Worm (Caenorhabditis elegans) whole organism, mixed stage, embryonic: Measurements from ENCODE around the gene viro-2.

Source experiments
- M03D4.4 ChIP-seq: sonication (generic microtip); optimal IDR thresholded peaks from 2 replicates; lab custom pipeline; 2017; ENCODE audit warnings: mild to moderate bottlenecking, missing genetic modification characterization, missing compliant biosample characterization
- bed-3 ChIP-seq: fragments of 200-800 bp; sonication (Bioruptor generic); optimal IDR thresholded peaks from 3 replicates; lab custom pipeline; 2018; ENCODE audit warnings: mild to moderate bottlenecking, missing genetic modification characterization, moderate library complexity, missing compliant biosample characterization
- ceh-39 ChIP-seq: fragments of 150-350 bp; optimal IDR thresholded peaks from 2 replicates; lab custom pipeline; 2014; ENCODE audit warnings: missing biosample characterization, missing genetic modification characterization
- ceh-43 ChIP-seq: fragments of 200-800 bp; sonication (Bioruptor generic); optimal IDR thresholded peaks from 2 replicates; lab custom pipeline; 2018; ENCODE audit warnings: mild to moderate bottlenecking, missing genetic modification characterization, moderate library complexity, missing compliant biosample characterization
- ceh-83 ChIP-seq: fragments of 200-800 bp; sonication (Bioruptor generic); optimal IDR thresholded peaks from 2 replicates; lab custom pipeline; 2018; ENCODE audit warnings: mild to moderate bottlenecking, missing genetic modification characterization, missing compliant biosample characterization
- ces-1 ChIP-seq: fragments of 150-350 bp; optimal IDR thresholded peaks from 2 replicates; lab custom pipeline; 2014; ENCODE audit warnings: missing biosample characterization, missing genetic modification reagents, missing genetic modification characterization
- cnd-1 ChIP-seq: fragments of 200-800 bp; sonication (Bioruptor generic); optimal IDR thresholded peaks from 2 replicates; lab custom pipeline; 2018; ENCODE audit warnings: mild to moderate bottlenecking, missing genetic modification characterization, missing compliant biosample characterization
- drap-1 ChIP-seq: fragments of 200-800 bp; sonication (Bioruptor generic); optimal IDR thresholded peaks from 3 replicates; lab custom pipeline; 2018; ENCODE audit warnings: mild to moderate bottlenecking, missing genetic modification characterization, missing compliant biosample characterization
- elt-3 ChIP-seq: fragments of 150-350 bp; optimal IDR thresholded peaks from 2 replicates; lab custom pipeline; 2014; ENCODE audit warnings: missing biosample characterization, missing genetic modification characterization
- flh-1 ChIP-seq: fragments of 200-800 bp; sonication (Bioruptor generic); optimal IDR thresholded peaks from 2 replicates; lab custom pipeline; 2018; ENCODE audit warnings: mild to moderate bottlenecking, missing genetic modification characterization, moderate library complexity, missing compliant biosample characterization
- ham-2 ChIP-seq: fragments of 200-800 bp; sonication (Bioruptor generic); optimal IDR thresholded peaks from 2 replicates; lab custom pipeline; 2018; ENCODE audit warnings: mild to moderate bottlenecking, missing genetic modification characterization, missing compliant biosample characterization
- hlh-1 ChIP-seq: fragments of 150-350 bp; optimal IDR thresholded peaks from 2 replicates; lab custom pipeline; 2014; ENCODE audit warnings: missing biosample characterization, missing genetic modification reagents, missing genetic modification characterization
- lin-13 ChIP-seq: fragments of 150-350 bp; optimal IDR thresholded peaks from 2 replicates; lab custom pipeline; 2014; ENCODE audit warnings: missing biosample characterization, missing genetic modification characterization
- lsy-2 ChIP-seq: fragments of 150-350 bp; optimal IDR thresholded peaks from 2 replicates; lab custom pipeline; 2014; ENCODE audit warnings: missing biosample characterization, missing genetic modification characterization
- mab-5 ChIP-seq: fragments of 150-350 bp; optimal IDR thresholded peaks from 2 replicates; lab custom pipeline; 2014; ENCODE audit warnings: missing biosample characterization, missing genetic modification characterization
- mep-1 ChIP-seq: fragments of 150-350 bp; optimal IDR thresholded peaks from 2 replicates; lab custom pipeline; 2017; ENCODE audit warnings: missing biosample characterization, missing genetic modification reagents, missing genetic modification characterization, inconsistent platforms
- mls-2 ChIP-seq: sonication (generic microtip); optimal IDR thresholded peaks from 2 replicates; lab custom pipeline; 2016; ENCODE audit warnings: mild to moderate bottlenecking, missing genetic modification characterization, moderate library complexity, missing compliant biosample characterization
- nhr-12 ChIP-seq: fragments of 150-350 bp; optimal IDR thresholded peaks from 2 replicates; lab custom pipeline; 2014; ENCODE audit warnings: missing biosample characterization, missing genetic modification characterization
- nhr-2 ChIP-seq: fragments of 150-350 bp; optimal IDR thresholded peaks from 2 replicates; lab custom pipeline; 2014; ENCODE audit warnings: missing biosample characterization, missing genetic modification characterization
- nhr-237 ChIP-seq: fragments of 150-350 bp; optimal IDR thresholded peaks from 2 replicates; lab custom pipeline; 2014; ENCODE audit warnings: missing biosample characterization, missing genetic modification characterization
- nhr-28 ChIP-seq: fragments of 150-350 bp; optimal IDR thresholded peaks from 2 replicates; lab custom pipeline; 2014; ENCODE audit warnings: missing biosample characterization, missing genetic modification characterization
- nhr-76 ChIP-seq: sonication (generic microtip); optimal IDR thresholded peaks from 2 replicates; lab custom pipeline; 2017; ENCODE audit warnings: missing biosample characterization, missing genetic modification characterization
- pha-4 ChIP-seq: fragments of 150-350 bp; optimal IDR thresholded peaks from 2 replicates; lab custom pipeline; 2018; ENCODE audit warnings: missing biosample characterization, missing genetic modification reagents, missing genetic modification characterization
- sem-2 ChIP-seq: fragments of 200-800 bp; sonication (Bioruptor generic); optimal IDR thresholded peaks from 2 replicates; lab custom pipeline; 2018; ENCODE audit warnings: mild to moderate bottlenecking, missing genetic modification characterization, missing compliant biosample characterization
- snpc-4 ChIP-seq: fragments of 150-350 bp; optimal IDR thresholded peaks from 2 replicates; lab custom pipeline; 2014; ENCODE audit warnings: missing biosample characterization, missing genetic modification characterization
- sptf-1 ChIP-seq: sonication (generic microtip); optimal IDR thresholded peaks from 2 replicates; lab custom pipeline; 2017; ENCODE audit warnings: mild to moderate bottlenecking, missing genetic modification characterization, moderate library complexity, missing compliant biosample characterization
- tbx-8 ChIP-seq: fragments of 200-800 bp; sonication (Bioruptor generic); optimal IDR thresholded peaks from 2 replicates; lab custom pipeline; 2018; ENCODE audit warnings: mild to moderate bottlenecking, missing genetic modification characterization, moderate library complexity, missing compliant biosample characterization
- unc-120 ChIP-seq: sonication (generic microtip); optimal IDR thresholded peaks from 2 replicates; lab custom pipeline; 2017; ENCODE audit warnings: missing genetic modification characterization, missing compliant biosample characterization; ENCODE audit not compliant: poor library complexity, severe bottlenecking
- unc-39 ChIP-seq: fragments of 150-350 bp; optimal IDR thresholded peaks from 2 replicates; lab custom pipeline; 2014; ENCODE audit warnings: missing biosample characterization, missing genetic modification characterization
- unc-62 ChIP-seq: fragments of 150-350 bp; optimal IDR thresholded peaks from 2 replicates; lab custom pipeline; 2014; ENCODE audit warnings: missing biosample characterization, missing genetic modification reagents, missing genetic modification characterization
- zip-8 ChIP-seq: fragments of 150-350 bp; optimal IDR thresholded peaks from 2 replicates; lab custom pipeline; 2014; ENCODE audit warnings: missing biosample characterization, missing genetic modification characterization
- ztf-11 ChIP-seq: fragments of 150-350 bp; optimal IDR thresholded peaks from 2 replicates; lab custom pipeline; 2014; ENCODE audit warnings: missing biosample characterization, missing genetic modification characterization

viro-2 gene

ce11 chrIII:7116615-7117252, 12.0 kb upstream of the viro-2 start:
- TF ChIP-seq nhr-76 (tag; lab: Kevin White, UChicago) = no peak
- peak; percentile 45 for TF ChIP-seq pha-4 (tag; lab: Kevin White, UChicago)
- no peak for TF ChIP-seq bed-3 (GFP tag; lab: Kevin White, UChicago)
- TF ChIP-seq ceh-83 (GFP tag; lab: Kevin White, UChicago) = no peak
- TF ChIP-seq hlh-1 (tag; lab: Kevin White, UChicago) = no peak
- no peak for TF ChIP-seq sem-2 (GFP tag; lab: Kevin White, UChicago)
- peak; percentile 42 for TF ChIP-seq ces-1 (GFP tag; lab: Kevin White, UChicago)
- TF ChIP-seq lsy-2 (tag; lab: Kevin White, UChicago) = peak; percentile 25
- no peak for TF ChIP-seq ham-2 (GFP tag; lab: Kevin White, UChicago)
- TF ChIP-seq unc-62 (GFP tag; lab: Kevin White, UChicago) = peak; percentile 70
- no peak for TF ChIP-seq lin-13 (tag; lab: Kevin White, UChicago)
- no peak for TF ChIP-seq nhr-28 (tag; lab: Kevin White, UChicago)
- TF ChIP-seq nhr-12 (tag; lab: Kevin White, UChicago) = no peak
- no peak for TF ChIP-seq unc-39 (tag; lab: Kevin White, UChicago)
- no peak for TF ChIP-seq mls-2 (tag; lab: Kevin White, UChicago)
- TF ChIP-seq ceh-43 (GFP tag; lab: Kevin White, UChicago) = no peak
- TF ChIP-seq zip-8 (tag; lab: Kevin White, UChicago) = no peak
- TF ChIP-seq M03D4.4 = no peak
- TF ChIP-seq flh-1 = no peak
- no peak for TF ChIP-seq cnd-1 (tag; lab: Kevin White, UChicago)
- peak; percentile 25 for TF ChIP-seq nhr-237 (tag; lab: Kevin White, UChicago)
- no peak for TF ChIP-seq tbx-8 (GFP tag; lab: Kevin White, UChicago)
- no peak for TF ChIP-seq drap-1
- TF ChIP-seq nhr-2 = no peak
- peak; percentile 48 for TF ChIP-seq unc-120 (tag; lab: Kevin White, UChicago)

- TF ChIP-seq pha-4 (tag; lab: Kevin White, UChicago) (no peak), tbx-8 (GFP tag; lab: Kevin White, UChicago) (no peak), ces-1 (GFP tag; lab: Kevin White, UChicago) (no peak), ham-2 (GFP tag; lab: Kevin White, UChicago) (no peak), bed-3 (GFP tag; lab: Kevin White, UChicago) (no peak), drap-1 (no peak), snpc-4 (no peak), lsy-2 (tag; lab: Kevin White, UChicago) (no peak), ceh-83 (GFP tag; lab: Kevin White, UChicago) (no peak), nhr-2 (no peak), lin-13 (tag; lab: Kevin White, UChicago) (no peak), M03D4.4 (no peak), ceh-43 (GFP tag; lab: Kevin White, UChicago) (no peak), sptf-1 (tag; lab: Kevin White, UChicago) (no peak), flh-1 (no peak), cnd-1 (tag; lab: Kevin White, UChicago) (no peak), sem-2 (GFP tag; lab: Kevin White, UChicago) (no peak), mep-1 (no peak), unc-120 (tag; lab: Kevin White, UChicago) (no peak), ztf-11 (tag; lab: Kevin White, UChicago) (no peak)
- TF ChIP-seq, all 35 proteins: peak for 0
These were observed 8.2 kb upstream of the viro-2 start for ce11 chrIII:7120477-7120876.

ce11 chrIII:7122860-7123259, 5.8 kb upstream of the viro-2 start, which contains the start of the genes B0280.9 and rpia-1:
Gene B0280.9, minus strand, starts transcription at chrIII:7122895.
Gene rpia-1, plus strand, starts transcription at chrIII:7123128.
- TF ChIP-seq unc-62 (GFP tag; lab: Kevin White, UChicago) (no peak), ztf-11 (tag; lab: Kevin White, UChicago) (no peak), ces-1 (GFP tag; lab: Kevin White, UChicago) (peak; percentile 47), snpc-4 (no peak), sem-2 (GFP tag; lab: Kevin White, UChicago) (no peak), ceh-43 (GFP tag; lab: Kevin White, UChicago) (no peak), ceh-39 (tag; lab: Kevin White, UChicago) (no peak), cnd-1 (tag; lab: Kevin White, UChicago) (no peak), nhr-76 (tag; lab: Kevin White, UChicago) (no peak), elt-3 (tag; lab: Kevin White, UChicago) (no peak), lsy-2 (tag; lab: Kevin White, UChicago) (peak; percentile 92), lin-13 (tag; lab: Kevin White, UChicago) (no peak), mab-5 (no peak), nhr-237 (tag; lab: Kevin White, UChicago) (no peak), tbx-8 (GFP tag; lab: Kevin White, UChicago) (no peak), mls-2 (tag; lab: Kevin White, UChicago) (no peak), pha-4 (tag; lab: Kevin White, UChicago) (no peak)
- TF ChIP-seq, all 35 proteins: peak for 2
